Fruit fly (Drosophila melanogaster): Measurements from ENCODE around the gene CG42818.
A peak's percentile ranks its signal among the peaks of the same experiment; 100 is the strongest.

The CG42818 gene

DNA sequence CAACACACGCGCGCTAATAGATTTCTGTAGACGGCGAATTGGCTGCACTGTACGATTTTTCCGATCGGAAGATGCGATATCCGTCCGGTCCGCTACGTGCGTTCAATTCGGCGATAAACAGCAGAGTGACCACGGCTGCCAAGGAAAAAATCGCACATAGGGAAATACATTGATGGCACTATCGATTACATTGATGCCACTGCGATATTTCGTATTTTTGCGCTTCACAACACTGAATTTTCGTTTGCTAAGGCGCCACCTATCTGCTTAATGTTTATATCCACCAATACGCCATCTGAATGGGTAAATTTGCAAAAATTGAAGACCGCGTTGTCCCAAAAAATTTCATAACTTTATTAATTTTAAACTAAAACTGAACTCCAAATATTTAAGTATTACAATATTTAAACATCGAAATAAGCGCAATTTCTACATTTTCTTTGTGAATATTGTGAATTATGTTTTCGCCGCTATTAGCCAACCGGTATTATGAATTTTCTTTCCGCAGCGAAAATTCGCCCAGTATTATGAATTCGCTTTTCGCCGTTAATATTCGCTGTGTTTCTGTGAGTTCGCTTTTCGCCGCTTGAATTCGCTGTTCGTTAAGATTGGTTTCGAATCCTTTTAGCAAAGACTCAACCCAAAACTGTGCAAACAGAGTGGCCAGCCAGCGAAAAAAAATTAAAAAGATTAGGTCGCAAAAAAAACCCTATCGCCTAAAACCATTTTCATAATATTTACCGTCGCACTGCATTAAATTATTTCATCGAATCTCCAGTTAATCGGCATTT is 46.1 kb downstream of the CG42818 start, which contains the start of the genes crp and pkaap (continued):
- TF ChIP-seq disco-r (GFP tag; optimal IDR thresholded peaks at IDR 0.05) (peak; percentile 60), zfh1 (GFP tag; IDR thresholded peaks at IDR 0.05) (no peak), phol (tag; optimal IDR thresholded peaks at IDR 0.05) (peak; percentile 48), Neu2 (GFP tag; optimal IDR thresholded peaks at IDR 0.05; ENCODE audit: borderline replicate concordance) (peak; percentile 15), Vsx1 (GFP tag; optimal IDR thresholded peaks at IDR 0.05) (peak; percentile 46), CG17361 (GFP tag; IDR thresholded peaks at IDR 0.05) (no peak), kni (GFP tag; optimal IDR thresholded peaks at IDR 0.05) (no peak), MESR4 (GFP tag; optimal IDR thresholded peaks at IDR 0.05) (peak; percentile 3), sd (tag; optimal IDR thresholded peaks at IDR 0.05) (peak; percentile 39), H2.0 (GFP tag; IDR thresholded peaks at IDR 0.05) (no peak), cwo (GFP tag; optimal IDR thresholded peaks at IDR 0.05) (peak; percentile 59), Six4 (GFP tag; optimal IDR thresholded peaks at IDR 0.05) (peak; percentile 66), crol (GFP tag; IDR thresholded peaks at IDR 0.05) (no peak), CG10209 (GFP tag; optimal IDR thresholded peaks at IDR 0.05) (peak; percentile 71), CG8478 (optimal IDR thresholded peaks at IDR 0.05) (no peak), ro (GFP tag; IDR thresholded peaks at IDR 0.05) (no peak), dysf (GFP tag; IDR thresholded peaks at IDR 0.05) (no peak), ATbp (GFP tag; optimal IDR thresholded peaks at IDR 0.05) (peak; percentile 49), MBD-R2 (GFP tag; IDR thresholded peaks at IDR 0.05) (no peak), wek (GFP tag; optimal IDR thresholded peaks at IDR 0.05) (peak; percentile 41), Hand (GFP tag; optimal IDR thresholded peaks at IDR 0.05) (peak; percentile 64), her (GFP tag; optimal IDR thresholded peaks at IDR 0.05) (peak; percentile 84), CG4282 (GFP tag; optimal IDR thresholded peaks at IDR 0.05) (peak; percentile 79), CG6654 (GFP tag; optimal IDR thresholded peaks at IDR 0.05) (peak; percentile 43), ato (GFP tag; IDR thresholded peaks at IDR 0.05; ENCODE audit: partially characterized antibody) (no peak), CG6791 (GFP tag; IDR thresholded peaks at IDR 0.05; ENCODE audit: partially characterized antibody) (no peak), Fer2 (tag; optimal IDR thresholded peaks at IDR 0.05) (peak; percentile 42), CG2202 (tag; optimal IDR thresholded peaks at IDR 0.05) (peak; percentile 41), Bteb2 (GFP tag; optimal IDR thresholded peaks at IDR 0.05) (peak; percentile 72), tio (GFP tag; optimal IDR thresholded peaks at IDR 0.05) (peak; percentile 58), ERR (GFP tag; optimal IDR thresholded peaks at IDR 0.05) (peak; percentile 87), CG17186 (GFP tag; optimal IDR thresholded peaks at IDR 0.05) (peak; percentile 71), Meics (GFP tag; optimal IDR thresholded peaks at IDR 0.05) (peak; percentile 67), Fer1 (GFP tag; optimal IDR thresholded peaks at IDR 0.05) (peak; percentile 54), Dip3 (GFP tag; optimal IDR thresholded peaks at IDR 0.05) (peak; percentile 77), CG18764 (GFP tag; optimal IDR thresholded peaks at IDR 0.05) (peak; percentile 81), Sox100B (GFP tag; optimal IDR thresholded peaks at IDR 0.05) (no peak), scrt (GFP tag; optimal IDR thresholded peaks at IDR 0.05) (peak; percentile 63), slp2 (GFP tag; optimal IDR thresholded peaks at IDR 0.05) (peak; percentile 86), CG16813 (GFP tag; IDR thresholded peaks at IDR 0.05; ENCODE audit: partially characterized antibody) (no peak), pum (GFP tag; optimal IDR thresholded peaks at IDR 0.05) (peak; percentile 87), CG10431 (GFP tag; optimal IDR thresholded peaks at IDR 0.05) (peak; percentile 68), CG6689 (GFP tag; IDR thresholded peaks at IDR 0.05) (no peak), Hsf (GFP tag; optimal IDR thresholded peaks at IDR 0.05) (peak; percentile 91), chm (GFP tag; IDR thresholded peaks at IDR 0.05) (no peak), CG17802 (tag; optimal IDR thresholded peaks at IDR 0.05) (peak; percentile 48), CG15696 (tag; optimal IDR thresholded peaks at IDR 0.05) (peak; percentile 72), CG13123 (GFP tag; optimal IDR thresholded peaks at IDR 0.05) (peak; percentile 73), CG32772 (GFP tag; IDR thresholded peaks at IDR 0.05) (no peak)
